Fruit fly (Drosophila melanogaster) whole organism, embryonic: ENCODE data around the gene CG14410.

Source experiments
- ATbp ChIP-seq: fragments of 200-800 bp; sonication (Bioruptor generic); optimal IDR thresholded peaks from 2 replicates; lab custom pipeline; 2017; ENCODE audit warnings: missing biosample characterization, mild to moderate bottlenecking, missing genetic modification characterization, missing genetic modification reagents
- Asciz ChIP-seq: fragments of 200-800 bp; sonication (Bioruptor generic); optimal IDR thresholded peaks from 2 replicates; lab custom pipeline; 2017; ENCODE audit warnings: missing biosample characterization, mild to moderate bottlenecking, missing genetic modification characterization, missing genetic modification reagents
- Atf-2 ChIP-seq: fragments of 200-800 bp; sonication (Bioruptor generic); optimal IDR thresholded peaks from 2 replicates; lab custom pipeline; 2016; ENCODE audit warnings: missing biosample characterization, missing genetic modification characterization
- Atf3 ChIP-seq: fragments of 200-800 bp; sonication (Bioruptor generic); optimal IDR thresholded peaks from 3 replicates; lab custom pipeline; 2016; ENCODE audit warnings: missing biosample characterization, missing genetic modification characterization
- Blimp-1 ChIP-seq: fragments of 200-800 bp; sonication (Bioruptor generic); optimal IDR thresholded peaks from 3 replicates; lab custom pipeline; 2018; ENCODE audit warnings: missing biosample characterization, missing genetic modification characterization, mild to moderate bottlenecking, moderate library complexity, missing genetic modification reagents
- CG10462 ChIP-seq: fragments of 200-800 bp; sonication (Bioruptor generic); optimal IDR thresholded peaks from 2 replicates; lab custom pipeline; 2016; ENCODE audit warnings: missing biosample characterization, missing genetic modification characterization
- CG10979 ChIP-seq: fragments of 200-800 bp; sonication (Bioruptor generic); optimal IDR thresholded peaks from 2 replicates; lab custom pipeline; 2018; ENCODE audit warnings: missing biosample characterization, mild to moderate bottlenecking, missing genetic modification characterization, moderate library complexity
- CG11696 ChIP-seq: fragments of 200-800 bp; sonication (Bioruptor generic); IDR thresholded peaks from 2 replicates; pipeline ENCODE4 v1.3.6; 2022; ENCODE audit warnings: missing biosample characterization, missing genetic modification characterization
- CG12659 ChIP-seq: fragments of 200-800 bp; sonication (Bioruptor generic); optimal IDR thresholded peaks from 3 replicates; lab custom pipeline; 2017; ENCODE audit warnings: mild to moderate bottlenecking, missing biosample characterization, missing genetic modification reagents, missing genetic modification characterization
- CG13296 ChIP-seq: fragments of 200-800 bp; sonication (Bioruptor generic); optimal IDR thresholded peaks from 3 replicates; lab custom pipeline; 2018; ENCODE audit warnings: missing biosample characterization, mild to moderate bottlenecking, missing genetic modification characterization
- CG13775 ChIP-seq: fragments of 200-800 bp; sonication (Bioruptor generic); optimal IDR thresholded peaks from 3 replicates; lab custom pipeline; 2017; ENCODE audit warnings: missing biosample characterization, mild to moderate bottlenecking, missing genetic modification characterization
- CG2875 ChIP-seq: fragments of 200-800 bp; sonication (Bioruptor generic); optimal IDR thresholded peaks from 2 replicates; lab custom pipeline; 2017; ENCODE audit warnings: missing biosample characterization, mild to moderate bottlenecking, missing genetic modification characterization, missing genetic modification reagents
- CG2889 ChIP-seq: fragments of 200-800 bp; sonication (Bioruptor generic); IDR thresholded peaks from 3 replicates; pipeline ENCODE4 v1.3.6; 2022; ENCODE audit warnings: missing biosample characterization, missing genetic modification characterization
- CG32767 ChIP-seq: fragments of 200-800 bp; sonication (Bioruptor generic); IDR thresholded peaks from 2 replicates; pipeline ENCODE4 v1.3.6; 2022; ENCODE audit warnings: missing biosample characterization, missing genetic modification characterization
- CG3281 ChIP-seq: fragments of 200-800 bp; sonication (Bioruptor generic); optimal IDR thresholded peaks from 3 replicates; lab custom pipeline; 2017; ENCODE audit warnings: missing biosample characterization, mild to moderate bottlenecking, missing genetic modification characterization
- CG4424 ChIP-seq: fragments of 200-800 bp; sonication (Bioruptor generic); optimal IDR thresholded peaks from 3 replicates; lab custom pipeline; 2016; ENCODE audit warnings: missing biosample characterization, missing genetic modification characterization
- CG6765 ChIP-seq: fragments of 200-800 bp; sonication (Bioruptor generic); optimal IDR thresholded peaks from 3 replicates; lab custom pipeline; 2017; ENCODE audit warnings: missing biosample characterization, mild to moderate bottlenecking, missing genetic modification characterization
- CG7928 ChIP-seq: fragments of 200-800 bp; sonication (Bioruptor generic); optimal IDR thresholded peaks from 2 replicates; lab custom pipeline; 2017; ENCODE audit warnings: missing biosample characterization, mild to moderate bottlenecking, missing genetic modification characterization
- CG8281 ChIP-seq: fragments of 200-800 bp; sonication (Bioruptor generic); optimal IDR thresholded peaks from 2 replicates; lab custom pipeline; 2018; ENCODE audit warnings: missing biosample characterization, mild to moderate bottlenecking, missing genetic modification characterization, moderate library complexity
- CG8388 ChIP-seq: fragments of 200-800 bp; sonication (Bioruptor generic); optimal IDR thresholded peaks from 2 replicates; lab custom pipeline; 2019; ENCODE audit warnings: missing biosample characterization, mild to moderate bottlenecking, missing genetic modification characterization, moderate library complexity
- CG8924 ChIP-seq: fragments of 200-800 bp; optimal IDR thresholded peaks from 3 replicates; lab custom pipeline; 2019; ENCODE audit warnings: missing biosample characterization, mild to moderate bottlenecking, missing genetic modification characterization, moderate library complexity
- CHES-1-like ChIP-seq: fragments of 200-800 bp; sonication (Bioruptor generic); optimal IDR thresholded peaks from 2 replicates; lab custom pipeline; 2016; ENCODE audit warnings: missing biosample characterization, missing genetic modification characterization
- E2f1 ChIP-seq: fragments of 200-800 bp; sonication (Bioruptor generic); IDR thresholded peaks from 2 replicates; pipeline ENCODE4 v1.3.6; 2022; ENCODE audit warnings: missing biosample characterization, missing genetic modification characterization
- HmgZ ChIP-seq: fragments of 200-800 bp; sonication (Bioruptor generic); optimal IDR thresholded peaks from 2 replicates; lab custom pipeline; 2018; ENCODE audit warnings: missing biosample characterization, mild to moderate bottlenecking, missing genetic modification characterization
- Poxn ChIP-seq: fragments of 200-800 bp; sonication (Bioruptor generic); IDR thresholded peaks from 2 replicates; pipeline ENCODE4 v1.3.6; 2022; ENCODE audit warnings: missing biosample characterization, missing genetic modification characterization
- Taf1 ChIP-seq: fragments of 200-800 bp; sonication (Bioruptor generic); IDR thresholded peaks from 2 replicates; pipeline ENCODE4 v1.3.6; 2022; ENCODE audit warnings: missing biosample characterization, missing genetic modification characterization
- ab ChIP-seq: fragments of 200-800 bp; sonication (Bioruptor generic); optimal IDR thresholded peaks from 2 replicates; lab custom pipeline; 2016; ENCODE audit warnings: missing biosample characterization, missing genetic modification characterization
- ase ChIP-seq: fragments of 200-800 bp; sonication (Bioruptor generic); IDR thresholded peaks from 3 replicates; pipeline ENCODE4 v1.3.6; 2022; ENCODE audit warnings: missing biosample characterization, missing genetic modification characterization
- bsh ChIP-seq, 2 experiments: fragments of 200-800 bp; sonication (Bioruptor generic); optimal IDR thresholded peaks; 2 replicates each; lab custom pipeline; 2017 to 2018; ENCODE audit warnings: mild to moderate bottlenecking in 2 of 2, missing biosample characterization in 2 of 2, missing genetic modification characterization in 2 of 2, moderate library complexity in 1 of 2
- cad ChIP-seq: fragments of >200 bp; optimal IDR thresholded peaks from 2 replicates; lab custom pipeline; 2017; ENCODE audit warnings: missing biosample characterization, missing genetic modification characterization
- crp ChIP-seq, 2 experiments: fragments of 200-800 bp; sonication (Bioruptor generic); optimal IDR thresholded peaks; 2 replicates in 1 of 2; 3 replicates in 1 of 2; lab custom pipeline; 2017; ENCODE audit warnings: missing biosample characterization in 2 of 2, missing genetic modification characterization in 2 of 2, mild to moderate bottlenecking in 1 of 2, moderate library complexity in 1 of 2
- dimm ChIP-seq: fragments of 200-800 bp; sonication (Bioruptor generic); IDR thresholded peaks from 2 replicates; pipeline ENCODE4 v1.3.6; 2022; ENCODE audit warnings: missing biosample characterization, missing genetic modification characterization
- fd96Cb ChIP-seq: fragments of 200-800 bp; sonication (Bioruptor generic); optimal IDR thresholded peaks from 2 replicates; lab custom pipeline; 2018; ENCODE audit warnings: missing biosample characterization, mild to moderate bottlenecking, missing genetic modification characterization, moderate library complexity
- fru ChIP-seq: fragments of >200 bp; optimal IDR thresholded peaks from 2 replicates; lab custom pipeline; 2017
- insv ChIP-seq, 2 experiments: fragments of 200-800 bp; sonication (Bioruptor generic); optimal IDR thresholded peaks; 3 replicates each; lab custom pipeline; 2016 to 2018; ENCODE audit warnings: missing biosample characterization in 2 of 2, missing genetic modification characterization in 2 of 2
- lmd ChIP-seq: fragments of 200-800 bp; sonication (Bioruptor generic); IDR thresholded peaks from 2 replicates; pipeline ENCODE4 v1.3.6; 2022; ENCODE audit warnings: missing biosample characterization, missing genetic modification characterization
- pan ChIP-seq, 4 experiments: fragments of >200 bp in 3 of 4; fragments of 200-800 bp in 1 of 4; sonication (Bioruptor generic) in 1 of 4; optimal IDR thresholded peaks in 3 of 4; IDR thresholded peaks in 1 of 4; 2 replicates each; pipeline versions ENCODE4 v1.3.6 to Lab custom; 2017 to 2022; ENCODE audit warnings: missing biosample characterization in 2 of 4, missing genetic modification characterization in 2 of 4, mixed read lengths in 1 of 4
- pb ChIP-seq: fragments of 200-800 bp; sonication (Bioruptor generic); optimal IDR thresholded peaks from 3 replicates; lab custom pipeline; 2016; ENCODE audit warnings: missing biosample characterization, missing genetic modification characterization
- pzg ChIP-seq: fragments of 200-800 bp; sonication (Bioruptor generic); optimal IDR thresholded peaks from 3 replicates; lab custom pipeline; 2018; ENCODE audit warnings: missing biosample characterization, mild to moderate bottlenecking, missing genetic modification characterization, moderate library complexity
- sc ChIP-seq, 3 experiments: fragments of >200 bp in 2 of 3; fragments of 200-800 bp in 1 of 3; sonication (Bioruptor generic) in 1 of 3; optimal IDR thresholded peaks; 2 replicates in 2 of 3; 3 replicates in 1 of 3; lab custom pipeline; 2017; ENCODE audit warnings: mild to moderate bottlenecking in 1 of 3, missing biosample characterization in 1 of 3, missing genetic modification characterization in 1 of 3, missing genetic modification reagents in 1 of 3
- slbo ChIP-seq: fragments of 200-800 bp; sonication (Bioruptor generic); IDR thresholded peaks from 2 replicates; pipeline ENCODE4 v1.3.6; 2022; ENCODE audit warnings: missing biosample characterization, missing genetic modification characterization
- so ChIP-seq: fragments of 200-800 bp; sonication (Bioruptor generic); IDR thresholded peaks from 3 replicates; pipeline ENCODE4 v1.3.6; 2022; ENCODE audit warnings: missing biosample characterization, missing genetic modification characterization
- sr ChIP-seq: fragments of 200-800 bp; sonication (Bioruptor generic); IDR thresholded peaks from 3 replicates; pipeline ENCODE4 v1.3.6; 2022; ENCODE audit warnings: missing biosample characterization, missing genetic modification characterization
- sug ChIP-seq: fragments of 200-800 bp; optimal IDR thresholded peaks from 2 replicates; lab custom pipeline; 2019; ENCODE audit warnings: missing biosample characterization, mild to moderate bottlenecking, missing genetic modification characterization, moderate library complexity
- tap ChIP-seq: fragments of 200-800 bp; optimal IDR thresholded peaks from 3 replicates; lab custom pipeline; 2019; ENCODE audit warnings: missing biosample characterization, mild to moderate bottlenecking, missing genetic modification characterization, moderate library complexity
- ttk ChIP-seq: fragments of 200-800 bp; sonication (Bioruptor generic); IDR thresholded peaks from 2 replicates; pipeline ENCODE4 v2.1.2; 2022; ENCODE audit warnings: missing biosample characterization, missing genetic modification characterization
- unpg ChIP-seq: fragments of 200-800 bp; sonication (Bioruptor generic); optimal IDR thresholded peaks from 3 replicates; lab custom pipeline; 2018; ENCODE audit warnings: missing biosample characterization, mild to moderate bottlenecking, missing genetic modification characterization, moderate library complexity
- usp ChIP-seq: fragments of >200 bp; optimal IDR thresholded peaks from 2 replicates; lab custom pipeline; 2017; ENCODE audit warnings: missing biosample characterization, missing genetic modification characterization
- wek ChIP-seq: fragments of 200-800 bp; sonication (Bioruptor generic); optimal IDR thresholded peaks from 3 replicates; lab custom pipeline; 2018; ENCODE audit warnings: missing biosample characterization, mild to moderate bottlenecking, missing genetic modification characterization, moderate library complexity
- zfh2 ChIP-seq: fragments of 200-800 bp; sonication (Bioruptor generic); optimal IDR thresholded peaks from 2 replicates; lab custom pipeline; 2016; ENCODE audit warnings: missing biosample characterization, missing genetic modification characterization

CG14410 gene

dm6 chrX:14805646-14806045 is 30.9 kb upstream of the CG14410 start (continued):
- no peak for TF ChIP-seq fru (lab: Kevin White, UChicago)
- no peak for TF ChIP-seq sc (optimal IDR thresholded peaks at IDR 0.05; lab: Kevin White, UChicago)
- TF ChIP-seq sc (GFP tag; optimal IDR thresholded peaks at IDR 0.05; lab: Kevin White, UChicago): peak; percentile 7
- TF ChIP-seq CG32767 (GFP tag; lab: Robert Waterston, UW): no peak
- no peak for TF ChIP-seq CHES-1-like (GFP tag; lab: Kevin White, UChicago)
- TF ChIP-seq ttk: no peak
- TF ChIP-seq so (GFP tag; lab: Robert Waterston, UW): no peak
- no peak for TF ChIP-seq CG13296 (GFP tag; lab: Kevin White, UChicago)
- TF ChIP-seq tap (tag; lab: Kevin White, UChicago): no peak
- peak; percentile 22 for TF ChIP-seq unpg
- no peak for TF ChIP-seq CG10462 (GFP tag; lab: Kevin White, UChicago)
- TF ChIP-seq CG7928: no peak
- TF ChIP-seq Atf-2: no peak
- TF ChIP-seq pan (optimal IDR thresholded peaks at IDR 0.05; lab: Kevin White, UChicago): no peak
- no peak for TF ChIP-seq pan (GFP tag; optimal IDR thresholded peaks at IDR 0.05 in 1 of 2, IDR thresholded peaks at IDR 0.05 in 1 of 2)
- TF ChIP-seq CG8388 (GFP tag; lab: Kevin White, UChicago): no peak
- no peak for TF ChIP-seq sr (GFP tag; lab: Robert Waterston, UW)
- no peak for TF ChIP-seq CG2889 (GFP tag; lab: Robert Waterston, UW)
- no peak for TF ChIP-seq CG8924 (tag; lab: Kevin White, UChicago)
- no peak for TF ChIP-seq lmd (GFP tag; lab: Robert Waterston, UW)
- no peak for TF ChIP-seq CG11696 (GFP tag; lab: Robert Waterston, UW)
- no peak for TF ChIP-seq CG12659
- no peak for TF ChIP-seq ase (GFP tag; lab: Robert Waterston, UW)
- no peak for TF ChIP-seq CG4424
- no peak for TF ChIP-seq Taf1 (GFP tag; lab: Robert Waterston, UW)
- TF ChIP-seq pb (GFP tag; lab: Kevin White, UChicago): no peak
- peak; percentile 29 for TF ChIP-seq CG10979 (tag; lab: Kevin White, UChicago)
- TF ChIP-seq Atf3 (GFP tag; lab: Kevin White, UChicago): no peak
- no peak for TF ChIP-seq zfh2 (GFP tag; lab: Kevin White, UChicago)
- no peak for TF ChIP-seq cad (GFP tag; lab: Kevin White, UChicago)
- TF ChIP-seq CG6765 (GFP tag; lab: Kevin White, UChicago): no peak
- TF ChIP-seq Blimp-1 (GFP tag; lab: Kevin White, UChicago): peak; percentile 49
- no peak for TF ChIP-seq E2f1 (GFP tag; lab: Robert Waterston, UW)
- peak; percentile 13 for TF ChIP-seq fd96Cb (tag; lab: Kevin White, UChicago)
- TF ChIP-seq dimm (GFP tag; lab: Robert Waterston, UW): no peak
- peak; percentile 28 for TF ChIP-seq CG8281
- TF ChIP-seq Asciz: no peak
- TF ChIP-seq ATbp (GFP tag; lab: Kevin White, UChicago): peak; percentile 52
- TF ChIP-seq insv (GFP tag; optimal IDR thresholded peaks at IDR 0.05; lab: Kevin White, UChicago): no peak
- no peak for TF ChIP-seq CG13775 (GFP tag; lab: Kevin White, UChicago)
- peak in 1 of 2 experiments; percentile 60 for TF ChIP-seq bsh (GFP tag; optimal IDR thresholded peaks at IDR 0.05; lab: Kevin White, UChicago)
- TF ChIP-seq ab (GFP tag; lab: Kevin White, UChicago): no peak
- TF ChIP-seq CG3281 (GFP tag; lab: Kevin White, UChicago): no peak
- TF ChIP-seq pzg (GFP tag; lab: Kevin White, UChicago): no peak
- no peak for TF ChIP-seq sug (tag; lab: Kevin White, UChicago)
- TF ChIP-seq usp (GFP tag; lab: Kevin White, UChicago): no peak
- no peak for TF ChIP-seq wek (GFP tag; lab: Kevin White, UChicago)
- TF ChIP-seq HmgZ: no peak
- no peak for TF ChIP-seq crp (GFP tag; optimal IDR thresholded peaks at IDR 0.05; lab: Kevin White, UChicago)
- no peak for TF ChIP-seq slbo (GFP tag; lab: Robert Waterston, UW)
- TF ChIP-seq Poxn (GFP tag; lab: Robert Waterston, UW): no peak
- peak; percentile 24 for TF ChIP-seq CG2875 (GFP tag; lab: Kevin White, UChicago)
